Fruit fly (Drosophila melanogaster) whole organism, embryonic: ENCODE measurements around the gene niki.

Experiments
- Abd-B ChIP-seq: fragments of 200-800 bp; sonication (Bioruptor generic); optimal IDR thresholded peaks from 2 replicates; lab custom pipeline; 2018; ENCODE audit warnings: missing biosample characterization, mild to moderate bottlenecking, missing genetic modification characterization, moderate library complexity
- CG6765 ChIP-seq: fragments of 200-800 bp; sonication (Bioruptor generic); optimal IDR thresholded peaks from 3 replicates; lab custom pipeline; 2017; ENCODE audit warnings: missing biosample characterization, mild to moderate bottlenecking, missing genetic modification characterization
- CG9817 ChIP-seq: fragments of 200-800 bp; sonication (Bioruptor generic); optimal IDR thresholded peaks from 2 replicates; lab custom pipeline; 2018; ENCODE audit warnings: missing biosample characterization, mild to moderate bottlenecking, missing genetic modification characterization, moderate library complexity
- gsb-n ChIP-seq: fragments of 200-800 bp; sonication (Bioruptor generic); optimal IDR thresholded peaks from 3 replicates; lab custom pipeline; 2018; ENCODE audit warnings: missing biosample characterization, mild to moderate bottlenecking, missing genetic modification characterization
- psq ChIP-seq: fragments of 200-800 bp; sonication (Bioruptor generic); optimal IDR thresholded peaks from 2 replicates; lab custom pipeline; 2017; ENCODE audit warnings: missing biosample characterization, missing genetic modification characterization
- slou ChIP-seq: fragments of 200-800 bp; sonication (Bioruptor generic); optimal IDR thresholded peaks from 3 replicates; lab custom pipeline; 2016; ENCODE audit warnings: missing biosample characterization, missing genetic modification characterization

- TF ChIP-seq slou (GFP tag; lab: Kevin White, UChicago) = no peak
- TF ChIP-seq psq (GFP tag; lab: Kevin White, UChicago) = no peak
- no peak for TF ChIP-seq Abd-B (GFP tag; lab: Kevin White, UChicago)
- no peak for TF ChIP-seq CG9817 (tag; lab: Kevin White, UChicago)
- no peak for TF ChIP-seq gsb-n (tag; lab: Kevin White, UChicago)
- no peak for TF ChIP-seq CG6765 (GFP tag; lab: Kevin White, UChicago)
Measured at dm6 chr3R:24805048-24805447, 20.4 kb downstream of the niki start, which contains the start of gene polybromo.
